Worm (Caenorhabditis elegans): ENCODE results near the gene C45G9.4.
A peak's percentile ranks its signal among the peaks of the same experiment; 100 is the strongest.

C45G9.4 gene

ce11 chrIII:5080700-5081572 lies 18.4 kb downstream of the C45G9.4 start (continued):
- TF ChIP-seq F55B11.4 (tag; optimal IDR thresholded peaks at IDR 0.05; ENCODE audit: borderline replicate concordance, insufficient read depth): peak; percentile 2
- peak; percentile 86 for TF ChIP-seq zim-3 (tag; optimal IDR thresholded peaks at IDR 0.05)
- TF ChIP-seq rec-8 (tag; optimal IDR thresholded peaks at IDR 0.05): peak; percentile 57 to 90
- TF ChIP-seq lir-1 (GFP tag; conservative IDR thresholded peaks at IDR 0.05): peak; percentile 53; the same call in 1 of the 2 replicates
- TF ChIP-seq B0019.2 (GFP tag; conservative IDR thresholded peaks at IDR 0.05): peak; percentile 62; the same call in 1 of the 2 replicates
- peak; percentile 91 for TF ChIP-seq die-1 (tag; optimal IDR thresholded peaks at IDR 0.05)
- no peak for TF ChIP-seq hlh-26 (GFP tag; conservative IDR thresholded peaks at IDR 0.05)
- peak; percentile 81 for TF ChIP-seq ceh-100 (GFP tag; IDR thresholded peaks at IDR 0.05)
- TF ChIP-seq hmg-20 (GFP tag; IDR thresholded peaks at IDR 0.05): peak; percentile 49; the same call in 1 of the 2 replicates
- TF ChIP-seq snpc-4 (GFP tag; optimal IDR thresholded peaks at IDR 0.05): peak; percentile 97
- TF ChIP-seq snpc-4 (tag; optimal IDR thresholded peaks at IDR 0.05): peak; percentile 98 to 99 (median 98)
- TF ChIP-seq nfya-2 (GFP tag; IDR thresholded peaks at IDR 0.05): 0 out of 2 replicates have a peak, but pooled peaks have one; percentile 81
- TF ChIP-seq bed-1 (GFP tag; IDR thresholded peaks at IDR 0.05): peak; percentile 96
- peak; percentile 76; the same call in 1 of the 2 replicates for TF ChIP-seq madf-3 (GFP tag; IDR thresholded peaks at IDR 0.05)
- peak; percentile 3 for TF ChIP-seq pha-4 (tag; optimal IDR thresholded peaks at IDR 0.05)
- peak; percentile 86 for TF ChIP-seq chd-7 (tag; optimal IDR thresholded peaks at IDR 0.05)
- peak; percentile 55 for TF ChIP-seq nhr-80 (tag; optimal IDR thresholded peaks at IDR 0.05)
- TF ChIP-seq lin-40 (tag; optimal IDR thresholded peaks at IDR 0.05): peak; percentile 91
- TF ChIP-seq ama-1 (optimal IDR thresholded peaks at IDR 0.05): peak; percentile 83
- peak; percentile 81 to 87 for TF ChIP-seq ama-1 (GFP tag; optimal IDR thresholded peaks at IDR 0.05)
- peak; percentile 94 for TF ChIP-seq snpc-1.1 (tag; optimal IDR thresholded peaks at IDR 0.05; ENCODE audit: insufficient read depth)
- no peak for TF ChIP-seq F57A8.1 (GFP tag; optimal IDR thresholded peaks at IDR 0.05)
- peak; percentile 81 for TF ChIP-seq C17E4.6 (GFP tag; IDR thresholded peaks at IDR 0.05)
- peak; percentile 86 for TF ChIP-seq hmg-1.2 (GFP tag; IDR thresholded peaks at IDR 0.05)
- TF ChIP-seq unc-62 (GFP tag; optimal IDR thresholded peaks at IDR 0.05): no peak
- peak; percentile 95 for TF ChIP-seq snpc-3.4 (tag; optimal IDR thresholded peaks at IDR 0.05)
- TF ChIP-seq tbx-9 (tag; optimal IDR thresholded peaks at IDR 0.05; ENCODE audit: borderline replicate concordance): no peak
- TF ChIP-seq let-526 (GFP tag; IDR thresholded peaks at IDR 0.05): peak; percentile 36; the same call in 1 of the 2 replicates
- TF ChIP-seq gei-17 (GFP tag; optimal IDR thresholded peaks at IDR 0.05): peak; percentile 54
- no peak for TF ChIP-seq F57C9.4 (tag; optimal IDR thresholded peaks at IDR 0.05)
- peak in 2 of 3 experiments; percentile 9 to 74 for TF ChIP-seq lin-35 (GFP tag; optimal IDR thresholded peaks at IDR 0.05)
- peak; percentile 82 for TF ChIP-seq K11D2.4 (GFP tag; IDR thresholded peaks at IDR 0.05)
- peak; percentile 90 for TF ChIP-seq Y95B8A.8 (GFP tag; IDR thresholded peaks at IDR 0.05)
- peak; percentile 78 for TF ChIP-seq egl-18 (GFP tag; IDR thresholded peaks at IDR 0.05)
- TF ChIP-seq F49E8.2 (tag; optimal IDR thresholded peaks at IDR 0.05; ENCODE audit: insufficient read depth): peak; percentile 64
- peak; percentile 93 for TF ChIP-seq aptf-3 (GFP tag; IDR thresholded peaks at IDR 0.05)
- 0 out of 2 replicates have a peak, but pooled peaks have one; percentile 23 for TF ChIP-seq aptf-2 (GFP tag; conservative IDR thresholded peaks at IDR 0.05)
- TF ChIP-seq ets-4 (GFP tag; optimal IDR thresholded peaks at IDR 0.05): peak; percentile 36
- peak; percentile 88 for TF ChIP-seq pbrm-1 (GFP tag; IDR thresholded peaks at IDR 0.05)
- peak; percentile 94 for TF ChIP-seq nfyb-1 (GFP tag; IDR thresholded peaks at IDR 0.05)
- peak; percentile 83 for TF ChIP-seq Y56A3A.18 (GFP tag; IDR thresholded peaks at IDR 0.05)
- peak; percentile 25 for TF ChIP-seq efl-1 (GFP tag; optimal IDR thresholded peaks at IDR 0.05)
- TF ChIP-seq ekl-4 (GFP tag; IDR thresholded peaks at IDR 0.05): peak; percentile 91
- peak; percentile 86 for TF ChIP-seq tlf-1 (GFP tag; optimal IDR thresholded peaks at IDR 0.05)
- TF ChIP-seq hlh-12 (tag; optimal IDR thresholded peaks at IDR 0.05): peak; percentile 72
- no peak for TF ChIP-seq dpl-1 (GFP tag; optimal IDR thresholded peaks at IDR 0.05)
